Fruit fly (Drosophila melanogaster): ENCODE measurements around the gene nerfin-1.

Gene nerfin-1

DNA sequence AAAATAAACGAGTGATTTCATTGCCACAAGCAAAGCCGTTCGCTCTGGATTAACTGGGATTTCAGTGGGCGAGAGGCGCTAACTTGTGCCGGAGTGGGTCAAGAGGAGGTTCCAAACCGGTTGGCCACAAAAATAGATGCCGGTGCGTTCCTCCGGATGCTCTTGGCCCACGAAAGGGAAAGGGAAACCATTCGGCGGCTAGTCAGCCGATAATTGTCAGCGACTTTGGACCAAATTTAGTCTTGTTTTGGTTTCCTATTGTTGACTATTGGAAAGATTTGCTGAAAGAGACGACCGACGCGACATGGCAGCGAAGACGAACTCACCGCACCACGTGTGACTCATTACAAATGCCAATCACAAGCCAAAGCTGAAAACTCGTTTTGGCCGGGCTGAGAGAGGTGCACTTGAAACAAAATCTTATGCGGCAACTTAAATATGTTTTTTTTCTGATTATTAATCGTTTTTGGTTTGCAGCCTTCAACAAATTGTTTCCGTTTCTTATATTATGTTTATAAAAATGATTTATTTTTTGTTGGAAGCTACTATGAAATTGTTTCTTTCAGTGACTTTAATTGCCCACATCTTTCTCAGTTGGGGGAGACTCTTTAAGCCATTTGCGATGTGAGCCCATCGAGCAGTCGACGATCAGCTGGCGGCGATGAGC, 13.5 kb upstream of the nerfin-1 start, which contains the start of gene CG34056 (continued):
- TF ChIP-seq cato (GFP tag; optimal IDR thresholded peaks at IDR 0.05; ENCODE audit: borderline replicate concordance) (peak; percentile 55), CG10267 (tag; optimal IDR thresholded peaks at IDR 0.05) (peak; percentile 89), ranshi (GFP tag; IDR thresholded peaks at IDR 0.05) (peak; percentile 95), CG13424 (tag; optimal IDR thresholded peaks at IDR 0.05) (peak; percentile 90), Dll (GFP tag; IDR thresholded peaks at IDR 0.05; ENCODE audit: partially characterized antibody) (0 out of 4 replicates have a peak, but pooled peaks have one; percentile 44), CG8944 (GFP tag; optimal IDR thresholded peaks at IDR 0.05) (peak; percentile 38), CG9876 (GFP tag; optimal IDR thresholded peaks at IDR 0.05) (no peak), HLH3B (GFP tag; IDR thresholded peaks at IDR 0.05) (peak; percentile 97), inv (GFP tag; IDR thresholded peaks at IDR 0.05; ENCODE audit: partially characterized antibody) (no peak), tx (GFP tag; optimal IDR thresholded peaks at IDR 0.05) (peak; percentile 28), h (optimal IDR thresholded peaks at IDR 0.05) (no peak), sna (GFP tag; IDR thresholded peaks at IDR 0.05; ENCODE audit: partially characterized antibody) (no peak), CG17328 (GFP tag; IDR thresholded peaks at IDR 0.05) (peak; percentile 92), ci (GFP tag; IDR thresholded peaks at IDR 0.05) (peak; percentile 98), tll (GFP tag; optimal IDR thresholded peaks at IDR 0.05) (peak in 1 of 2 experiments; percentile 7), vvl (GFP tag; IDR thresholded peaks at IDR 0.05) (peak; percentile 99), D19A (tag; optimal IDR thresholded peaks at IDR 0.05) (peak; percentile 89), luna (GFP tag; optimal IDR thresholded peaks at IDR 0.05) (peak; percentile 79), CG10366 (GFP tag; IDR thresholded peaks at IDR 0.05) (peak; percentile 94), Hr39 (optimal IDR thresholded peaks at IDR 0.05) (no peak), GATAe (GFP tag; conservative IDR thresholded peaks at IDR 0.05) (peak; percentile 83), rib (GFP tag; IDR thresholded peaks at IDR 0.05) (peak; percentile 95), Hr3 (GFP tag; optimal IDR thresholded peaks at IDR 0.05) (peak; percentile 79), CG11696 (GFP tag; IDR thresholded peaks at IDR 0.05) (peak; percentile 85), Opbp (GFP tag; IDR thresholded peaks at IDR 0.05; ENCODE audit: partially characterized antibody) (no peak), yki (optimal IDR thresholded peaks at IDR 0.05) (no peak), CG11695 (GFP tag; IDR thresholded peaks at IDR 0.05) (peak; percentile 97), CG2116 (GFP tag; optimal IDR thresholded peaks at IDR 0.05) (peak; percentile 24), Med (GFP tag) (peak; percentile 96), wor (GFP tag; IDR thresholded peaks at IDR 0.05) (peak; percentile 89), tin (GFP tag; optimal IDR thresholded peaks at IDR 0.05) (peak; percentile 94), CG6791 (GFP tag; IDR thresholded peaks at IDR 0.05; ENCODE audit: partially characterized antibody) (no peak), Ets65A (GFP tag) (peak; percentile 84), CG31224 (GFP tag; IDR thresholded peaks at IDR 0.05) (peak; percentile 92), ATbp (GFP tag; optimal IDR thresholded peaks at IDR 0.05) (peak; percentile 92), CG14014 (GFP tag; IDR thresholded peaks at IDR 0.05) (peak; percentile 95), onecut (GFP tag; IDR thresholded peaks at IDR 0.05) (peak; percentile 94), dimm (GFP tag; IDR thresholded peaks at IDR 0.05) (peak; percentile 90), en (GFP tag; optimal IDR thresholded peaks at IDR 0.05) (peak; percentile 54), gro (GFP tag; optimal IDR thresholded peaks at IDR 0.05) (peak; percentile 80), Dip3 (GFP tag; optimal IDR thresholded peaks at IDR 0.05) (peak; percentile 75), stc (GFP tag; IDR thresholded peaks at IDR 0.05) (peak; percentile 96), CG30431 (GFP tag; optimal IDR thresholded peaks at IDR 0.05) (peak; percentile 60), tio (GFP tag; optimal IDR thresholded peaks at IDR 0.05) (peak; percentile 68), Hmx (GFP tag; optimal IDR thresholded peaks at IDR 0.05) (peak; percentile 40), CG9437 (GFP tag; optimal IDR thresholded peaks at IDR 0.05) (peak; percentile 68), CG17385 (GFP tag; optimal IDR thresholded peaks at IDR 0.05) (peak; percentile 83), CG3065 (GFP tag; optimal IDR thresholded peaks at IDR 0.05) (peak; percentile 56), PHDP (tag; optimal IDR thresholded peaks at IDR 0.05) (peak; percentile 91), Dip2 (GFP tag; IDR thresholded peaks at IDR 0.05) (peak; percentile 45; the same call in 1 of the 2 replicates), fd102C (GFP tag; optimal IDR thresholded peaks at IDR 0.05) (no peak)

Measured in whole organism, embryonic.